Worm (Caenorhabditis elegans): ENCODE results near the gene ZK632.11.

Gene ZK632.11

ce11 chrIII:9858061-9858460, 30.3 kb downstream of the ZK632.11 start:
- TF ChIP-seq elt-2 (tag; optimal IDR thresholded peaks at IDR 0.05), result peak; percentile 49
- no peak for TF ChIP-seq eyg-1 (tag; optimal IDR thresholded peaks at IDR 0.05)
- no peak for TF ChIP-seq lim-6 (tag; optimal IDR thresholded peaks at IDR 0.05)
- TF ChIP-seq odd-2 (tag; optimal IDR thresholded peaks at IDR 0.05), result no peak
- TF ChIP-seq fax-1 (tag; optimal IDR thresholded peaks at IDR 0.05), result no peak
- TF ChIP-seq pha-2 (tag; optimal IDR thresholded peaks at IDR 0.05), result no peak

- TF ChIP-seq ceh-31 (tag; optimal IDR thresholded peaks at IDR 0.05) (peak; percentile 8), ets-4 (tag; optimal IDR thresholded peaks at IDR 0.05) (no peak)
Observed at ce11 chrIII:9859133-9859775, 31.5 kb downstream of the ZK632.11 start, which contains the start of gene gpdh-2. gpdh-2 (minus strand) TSS chrIII:9859183.

ce11 chrIII:9860201-9860780, 32.6 kb downstream of the ZK632.11 start, which contains the start of gene twk-48:
twk-48 (plus strand) TSS chrIII:9860730.
- TF ChIP-seq hlh-15 (tag; optimal IDR thresholded peaks at IDR 0.05) (no peak), ztf-16 (tag; optimal IDR thresholded peaks at IDR 0.05) (no peak), unc-42 (tag; optimal IDR thresholded peaks at IDR 0.05) (peak; percentile 23), lin-11 (tag; optimal IDR thresholded peaks at IDR 0.05) (no peak), hlh-13 (GFP tag; optimal IDR thresholded peaks at IDR 0.05) (no peak)

ce11 chrIII:9861470-9862342, 34.0 kb downstream of the ZK632.11 start:
- TF ChIP-seq pag-3 (tag; optimal IDR thresholded peaks at IDR 0.05; ENCODE audit: borderline replicate concordance) (no peak), hlh-8 (tag; optimal IDR thresholded peaks at IDR 0.05) (peak; percentile 30), odd-2 (tag; optimal IDR thresholded peaks at IDR 0.05) (peak; percentile 63), pros-1 (tag; optimal IDR thresholded peaks at IDR 0.05) (no peak), nhr-232 (tag; optimal IDR thresholded peaks at IDR 0.05) (peak; percentile 85), unc-42 (tag; optimal IDR thresholded peaks at IDR 0.05) (peak; percentile 57), pha-2 (tag; optimal IDR thresholded peaks at IDR 0.05) (peak; percentile 86), ref-2 (tag; optimal IDR thresholded peaks at IDR 0.05) (peak; percentile 80), pha-4 (tag; optimal IDR thresholded peaks at IDR 0.05) (no peak), lim-6 (tag; optimal IDR thresholded peaks at IDR 0.05) (peak; percentile 75), unc-55 (GFP tag; optimal IDR thresholded peaks at IDR 0.05) (no peak), sox-2 (GFP tag; IDR thresholded peaks at IDR 0.05) (peak; percentile 77), T23F11.4 (GFP tag; optimal IDR thresholded peaks at IDR 0.05) (peak; percentile 80), hlh-30 (tag; optimal IDR thresholded peaks at IDR 0.05; ENCODE audit: insufficient read depth) (peak; percentile 74), elt-4 (tag; optimal IDR thresholded peaks at IDR 0.05) (no peak), ceh-30 (tag; optimal IDR thresholded peaks at IDR 0.05) (no peak), pat-9 (tag; optimal IDR thresholded peaks at IDR 0.05) (peak; percentile 82), ceh-24 (tag; optimal IDR thresholded peaks at IDR 0.05) (peak; percentile 58), zip-5 (tag; optimal IDR thresholded peaks at IDR 0.05) (peak; percentile 72), ceh-6 (GFP tag; optimal IDR thresholded peaks at IDR 0.05) (peak; percentile 82), rnt-1 (tag; optimal IDR thresholded peaks at IDR 0.05) (peak; percentile 47), ceh-14 (tag; optimal IDR thresholded peaks at IDR 0.05) (peak; percentile 86), ets-4 (tag; optimal IDR thresholded peaks at IDR 0.05) (no peak), ceh-22 (tag; optimal IDR thresholded peaks at IDR 0.05) (no peak), dmd-4 (tag; optimal IDR thresholded peaks at IDR 0.05; ENCODE audit: borderline replicate concordance) (peak; percentile 80), fkh-6 (tag; optimal IDR thresholded peaks at IDR 0.05) (peak; percentile 76), C38D4.7 (GFP tag; optimal IDR thresholded peaks at IDR 0.05) (peak; percentile 86), tbx-2 (tag; optimal IDR thresholded peaks at IDR 0.05) (peak; percentile 74), madf-2 (tag; optimal IDR thresholded peaks at IDR 0.05) (peak; percentile 84), fax-1 (tag; optimal IDR thresholded peaks at IDR 0.05) (peak; percentile 72), ttx-3 (tag; optimal IDR thresholded peaks at IDR 0.05) (peak; percentile 84), hlh-13 (GFP tag; optimal IDR thresholded peaks at IDR 0.05) (peak; percentile 68), dve-1 (tag; optimal IDR thresholded peaks at IDR 0.05) (peak; percentile 32), ceh-48 (tag; optimal IDR thresholded peaks at IDR 0.05) (peak; percentile 74), che-1 (tag; optimal IDR thresholded peaks at IDR 0.05) (peak; percentile 88), hlh-15 (tag; optimal IDR thresholded peaks at IDR 0.05) (peak; percentile 68), F13H6.1 (tag; optimal IDR thresholded peaks at IDR 0.05) (peak; percentile 70)
